Fruit fly (Drosophila melanogaster) whole organism, embryonic: Measurements from ENCODE around the gene CG15213.
A peak's percentile ranks its signal among the peaks of the same experiment; 100 is the strongest.

Experiments used
- CG1024 ChIP-seq: fragments of 200-800 bp; sonication (Bioruptor generic); IDR thresholded peaks from 2 replicates; pipeline ENCODE4 v1.3.6; 2022; ENCODE audit warnings: missing biosample characterization, missing genetic modification characterization
- CG12219 ChIP-seq: fragments of 200-800 bp; sonication (Bioruptor generic); optimal IDR thresholded peaks from 3 replicates; lab custom pipeline; 2018; ENCODE audit warnings: missing biosample characterization, mild to moderate bottlenecking, missing genetic modification characterization
- CG15514 ChIP-seq: fragments of 200-800 bp; sonication (Bioruptor generic); optimal IDR thresholded peaks from 3 replicates; lab custom pipeline; 2017; ENCODE audit warnings: missing biosample characterization, missing genetic modification characterization, mild to moderate bottlenecking, moderate library complexity, missing genetic modification reagents
- CG6791 ChIP-seq: fragments of 200-800 bp; sonication (Bioruptor generic); IDR thresholded peaks from 3 replicates; pipeline ENCODE4 v1.3.6; 2022; ENCODE audit warnings: missing biosample characterization, missing genetic modification characterization; ENCODE audit not compliant: partially characterized antibody
- CG6854 ChIP-seq: fragments of 200-800 bp; sonication (Bioruptor generic); optimal IDR thresholded peaks from 3 replicates; lab custom pipeline; 2017; ENCODE audit warnings: missing biosample characterization, mild to moderate bottlenecking, missing genetic modification characterization
- CG7271 ChIP-seq: fragments of 200-800 bp; sonication (Bioruptor generic); optimal IDR thresholded peaks from 2 replicates; lab custom pipeline; 2018; ENCODE audit warnings: missing biosample characterization, mild to moderate bottlenecking, missing genetic modification characterization, moderate library complexity
- D ChIP-seq, 2 experiments: fragments of 200-800 bp in 1 of 2; fragments of >200 bp in 1 of 2; sonication (Bioruptor generic) in 1 of 2; optimal IDR thresholded peaks; 2 replicates in 1 of 2; 3 replicates in 1 of 2; lab custom pipeline; 2017; ENCODE audit warnings: mild to moderate bottlenecking in 1 of 2, missing biosample characterization in 1 of 2, missing genetic modification characterization in 1 of 2, missing genetic modification reagents in 1 of 2
- Ets97D ChIP-seq: fragments of 200-800 bp; sonication (Bioruptor generic); optimal IDR thresholded peaks from 3 replicates; lab custom pipeline; 2016; ENCODE audit warnings: missing biosample characterization, missing genetic modification characterization
- MTF-1 ChIP-seq: fragments of 200-800 bp; sonication (Bioruptor generic); optimal IDR thresholded peaks from 2 replicates; lab custom pipeline; 2018; ENCODE audit warnings: missing biosample characterization, mild to moderate bottlenecking, missing genetic modification characterization, borderline replicate concordance
- Max ChIP-seq: fragments of 200-800 bp; sonication (Bioruptor generic); optimal IDR thresholded peaks from 2 replicates; lab custom pipeline; 2016; ENCODE audit warnings: missing biosample characterization, mild to moderate bottlenecking, missing genetic modification characterization
- NfI ChIP-seq: fragments of 200-800 bp; sonication (Bioruptor generic); optimal IDR thresholded peaks from 3 replicates; lab custom pipeline; 2018; ENCODE audit warnings: missing biosample characterization, mild to moderate bottlenecking, missing genetic modification characterization, moderate library complexity
- caup ChIP-seq: fragments of 200-800 bp; sonication (Bioruptor generic); optimal IDR thresholded peaks from 3 replicates; lab custom pipeline; 2017; ENCODE audit warnings: missing biosample characterization, mild to moderate bottlenecking, missing genetic modification characterization, moderate library complexity; ENCODE audit not compliant: severe bottlenecking
- ci ChIP-seq: fragments of 200-800 bp; sonication (Bioruptor generic); IDR thresholded peaks from 3 replicates; pipeline ENCODE4 v1.3.6; 2022; ENCODE audit warnings: missing biosample characterization, missing genetic modification characterization
- fru ChIP-seq: fragments of >200 bp; optimal IDR thresholded peaks from 2 replicates; lab custom pipeline; 2017
- gsb-n ChIP-seq: fragments of 200-800 bp; sonication (Bioruptor generic); optimal IDR thresholded peaks from 3 replicates; lab custom pipeline; 2018; ENCODE audit warnings: missing biosample characterization, mild to moderate bottlenecking, missing genetic modification characterization
- gt ChIP-seq: fragments of 200-800 bp; sonication (Bioruptor generic); IDR thresholded peaks from 2 replicates; pipeline ENCODE4 v1.3.6; 2022; ENCODE audit warnings: missing biosample characterization, missing genetic modification characterization
- lmd ChIP-seq: fragments of 200-800 bp; sonication (Bioruptor generic); IDR thresholded peaks from 2 replicates; pipeline ENCODE4 v1.3.6; 2022; ENCODE audit warnings: missing biosample characterization, missing genetic modification characterization
- sens ChIP-seq: fragments of 200-800 bp; sonication (Bioruptor generic); peaks from one replicate; lab custom pipeline; 2016; ENCODE audit warnings: missing biosample characterization, missing genetic modification characterization
- sens-2 ChIP-seq: fragments of 200-800 bp; sonication (Bioruptor generic); IDR thresholded peaks from 2 replicates; pipeline ENCODE4 v1.3.6; 2022; ENCODE audit warnings: missing biosample characterization, missing genetic modification characterization
- stwl ChIP-seq: fragments of 200-800 bp; sonication (Bioruptor generic); optimal IDR thresholded peaks from 3 replicates; lab custom pipeline; 2018; ENCODE audit warnings: missing biosample characterization, mild to moderate bottlenecking, missing genetic modification characterization, moderate library complexity

Gene CG15213

DNA sequence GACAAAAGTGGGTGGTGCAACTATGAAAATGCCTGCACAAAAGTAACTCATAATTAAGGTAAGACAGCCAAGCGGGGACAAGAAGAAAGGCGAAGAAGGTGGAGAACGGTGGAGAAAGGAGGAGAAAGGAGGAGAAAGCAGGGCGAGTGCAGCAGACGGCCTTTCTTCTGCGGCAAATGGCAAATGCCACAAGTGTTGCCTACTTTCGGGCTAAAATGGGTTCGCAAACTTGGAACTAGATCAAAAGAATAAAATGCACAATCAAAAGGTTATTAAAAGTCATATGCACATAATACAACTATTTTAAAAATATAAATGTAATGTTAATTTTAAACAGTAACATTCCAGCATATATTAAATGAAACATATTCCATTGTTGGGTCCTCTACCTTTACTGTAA lies 31.0 kb downstream of the CG15213 start:
- no peak for TF ChIP-seq CG6791 (GFP tag; lab: Robert Waterston, UW)
- TF ChIP-seq gt (GFP tag; lab: Robert Waterston, UW), result no peak
- peak; percentile 91 for TF ChIP-seq CG15514

DNA sequence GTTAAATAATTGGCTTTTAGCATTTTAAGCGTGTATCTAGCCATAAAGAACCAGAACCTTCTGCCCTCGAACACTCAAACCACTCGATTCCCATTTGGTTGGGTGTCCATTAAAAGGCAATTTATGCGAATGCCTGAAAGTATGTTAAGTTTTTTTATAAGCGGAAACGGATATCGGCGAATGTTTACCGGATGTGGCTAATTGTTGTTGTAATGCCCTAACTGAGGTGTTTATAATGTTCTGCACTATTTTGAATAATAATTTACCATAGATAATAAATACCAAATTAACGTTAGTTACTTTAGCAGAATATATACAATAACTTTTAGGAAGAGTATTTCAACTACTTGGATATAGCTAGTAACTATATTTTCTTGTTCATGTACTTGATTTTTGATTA lies 36.3 kb downstream of the CG15213 start:
- TF ChIP-seq NfI (GFP tag; lab: Kevin White, UChicago) (peak; percentile 45), Max (GFP tag; lab: Kevin White, UChicago) (no peak), CG7271 (tag; lab: Kevin White, UChicago) (peak; percentile 69), CG15514 (peak; percentile 31), caup (GFP tag; lab: Kevin White, UChicago) (peak; percentile 8), CG12219 (GFP tag; lab: Kevin White, UChicago) (peak; percentile 42), D (optimal IDR thresholded peaks at IDR 0.05; lab: Kevin White, UChicago) (no peak), D (GFP tag; optimal IDR thresholded peaks at IDR 0.05; lab: Kevin White, UChicago) (no peak), CG1024 (GFP tag; lab: Robert Waterston, UW) (peak; percentile 36; the same call in 1 of the 2 replicates), CG6854 (no peak), stwl (tag; lab: Kevin White, UChicago) (peak; percentile 38), gsb-n (tag; lab: Kevin White, UChicago) (no peak), MTF-1 (GFP tag; lab: Kevin White, UChicago) (peak; percentile 56), sens-2 (GFP tag; lab: Robert Waterston, UW) (peak; percentile 18; the same call in 1 of the 2 replicates), sens (GFP tag; lab: Kevin White, UChicago) (peak; percentile 75), lmd (no peak), fru (lab: Kevin White, UChicago) (no peak), Ets97D (GFP tag; lab: Kevin White, UChicago) (peak; percentile 87), ci (peak; percentile 81)
- TF ChIP-seq, all 482 proteins: peak for 12
